Worm (Caenorhabditis elegans) whole organism, young adult: ENCODE measurements around the gene F34D10.9.
A peak's percentile ranks its signal among the peaks of the same experiment; 100 is the strongest.

Source experiments
- B0035.1 ChIP-seq: sonication (generic microtip); optimal IDR thresholded peaks from 2 replicates; lab custom pipeline; 2016; ENCODE audit warnings: missing genetic modification characterization, mild to moderate bottlenecking, missing compliant biosample characterization, missing genotype, missing genetic modification reagents
- F33H1.4 ChIP-seq: fragments of 200-800 bp; sonication (Bioruptor generic); IDR thresholded peaks from 2 replicates; pipeline ENCODE4 v1.3.6; 2022; ENCODE audit warnings: missing genetic modification reagents, missing genetic modification characterization, missing compliant biosample characterization
- T07F8.4 ChIP-seq: sonication (generic microtip); optimal IDR thresholded peaks from 2 replicates; lab custom pipeline; 2016; ENCODE audit warnings: mild to moderate bottlenecking, missing genetic modification characterization, moderate library complexity, missing compliant biosample characterization
- lin-54 ChIP-seq: fragments of 200-800 bp; sonication (Bioruptor generic); optimal IDR thresholded peaks from 2 replicates; lab custom pipeline; 2018; ENCODE audit warnings: mild to moderate bottlenecking, missing genetic modification characterization, missing compliant biosample characterization
- madf-10 ChIP-seq: sonication (generic microtip); optimal IDR thresholded peaks from 2 replicates; lab custom pipeline; 2016; ENCODE audit warnings: mild to moderate bottlenecking, missing genetic modification characterization, missing compliant biosample characterization
- nhr-80 ChIP-seq: sonication (generic microtip); optimal IDR thresholded peaks from 2 replicates; lab custom pipeline; 2016; ENCODE audit warnings: missing genetic modification characterization, missing compliant biosample characterization
- rec-8 ChIP-seq, 2 experiments: sonication (generic microtip); optimal IDR thresholded peaks; 2 replicates each; lab custom pipeline; 2016; ENCODE audit warnings: mild to moderate bottlenecking in 2 of 2, missing genetic modification characterization in 2 of 2, missing genetic modification reagents in 2 of 2, missing genotype in 2 of 2, missing biosample characterization in 1 of 2, missing compliant biosample characterization in 1 of 2, moderate library complexity in 1 of 2

ce11 chrIII:3735509-3736255 is 6.3 kb upstream of the F34D10.9 start:
- TF ChIP-seq F33H1.4 (GFP tag; lab: Robert Waterston, UW) (peak; percentile 70), rec-8 (tag; optimal IDR thresholded peaks at IDR 0.05; lab: Kevin White, UChicago) (no peak), lin-54 (no peak), B0035.1 (tag; lab: Kevin White, UChicago) (no peak), nhr-80 (no peak), madf-10 (tag; lab: Kevin White, UChicago) (no peak), T07F8.4 (no peak)
